Worm (Caenorhabditis elegans) whole organism, L1 larva: Measurements from ENCODE around the gene Y25C1A.6.

Experiments used
- C04F5.9 ChIP-seq: sonication (generic microtip); optimal IDR thresholded peaks from 2 replicates; lab custom pipeline; 2016; ENCODE audit warnings: missing genetic modification characterization, missing compliant biosample characterization
- C16A3.4 ChIP-seq: fragments of 150-350 bp; optimal IDR thresholded peaks from 2 replicates; lab custom pipeline; 2014; ENCODE audit warnings: missing biosample characterization, missing genetic modification characterization
- C34B4.2 ChIP-seq: sonication (generic microtip); optimal IDR thresholded peaks from 2 replicates; lab custom pipeline; 2017; ENCODE audit warnings: mild to moderate bottlenecking, missing genetic modification characterization, missing compliant biosample characterization
- Y116A8C.19 ChIP-seq: sonication (generic microtip); optimal IDR thresholded peaks from 2 replicates; lab custom pipeline; 2016; ENCODE audit warnings: missing compliant biosample characterization, missing genetic modification characterization, borderline replicate concordance
- aly-2 ChIP-seq: fragments of 150-350 bp; optimal IDR thresholded peaks from 2 replicates; lab custom pipeline; 2014; ENCODE audit warnings: missing biosample characterization, missing genetic modification characterization
- ceh-82 ChIP-seq, 3 experiments: fragments of 150-350 bp in 1 of 3; sonication (generic microtip) in 2 of 3; optimal IDR thresholded peaks; 2 replicates each; lab custom pipeline; 2014 to 2017; ENCODE audit warnings: missing biosample characterization in 3 of 3, missing genetic modification characterization in 3 of 3
- ceh-88 ChIP-seq: fragments of 200-800 bp; sonication (Bioruptor generic); IDR thresholded peaks from 2 replicates; pipeline ENCODE4 v1.3.6; 2022; ENCODE audit warnings: missing genetic modification characterization, missing compliant biosample characterization
- ces-1 ChIP-seq: fragments of 150-350 bp; optimal IDR thresholded peaks from 2 replicates; lab custom pipeline; 2014; ENCODE audit warnings: missing biosample characterization, missing genetic modification reagents, missing genetic modification characterization
- dsc-1 ChIP-seq: sonication (generic microtip); optimal IDR thresholded peaks from 2 replicates; lab custom pipeline; 2016; ENCODE audit warnings: mild to moderate bottlenecking, missing genetic modification characterization, missing compliant biosample characterization
- efl-1 ChIP-seq, 4 experiments: fragments of 150-350 bp; optimal IDR thresholded peaks in 3 of 4; peaks in 1 of 4; 1 replicate in 1 of 4; 2 replicates in 3 of 4; lab custom pipeline; 2014; ENCODE audit warnings: missing biosample characterization in 2 of 4, missing genetic modification characterization in 2 of 4, missing genetic modification reagents in 2 of 4
- egl-13 ChIP-seq: sonication (generic microtip); optimal IDR thresholded peaks from 2 replicates; lab custom pipeline; 2016; ENCODE audit warnings: missing genotype, missing genetic modification reagents, missing genetic modification characterization, missing compliant biosample characterization
- egl-27 ChIP-seq, 2 experiments: fragments of 150-350 bp in 1 of 2; sonication (generic microtip); optimal IDR thresholded peaks; 3 replicates each; lab custom pipeline; 2017 to 2018; ENCODE audit warnings: missing biosample characterization in 2 of 2, missing genetic modification characterization in 2 of 2, missing genetic modification reagents in 2 of 2
- elt-2 ChIP-seq: sonication (generic microtip); optimal IDR thresholded peaks from 2 replicates; lab custom pipeline; 2016; ENCODE audit warnings: missing genetic modification characterization, mild to moderate bottlenecking, inconsistent platforms, missing compliant biosample characterization, missing genetic modification reagents
- elt-3 ChIP-seq, 6 experiments: fragments of 150-350 bp in 1 of 6; sonication (generic microtip); optimal IDR thresholded peaks; 2 replicates each; lab custom pipeline; 2017 to 2018; ENCODE audit warnings: missing biosample characterization in 6 of 6, missing genetic modification characterization in 6 of 6, inconsistent platforms in 1 of 6
- fkh-10 ChIP-seq: sonication (generic microtip); optimal IDR thresholded peaks from 2 replicates; lab custom pipeline; 2017; ENCODE audit warnings: missing biosample characterization, missing genetic modification reagents, missing genetic modification characterization
- fkh-4 ChIP-seq: sonication (generic microtip); optimal IDR thresholded peaks from 2 replicates; lab custom pipeline; 2016; ENCODE audit warnings: missing compliant biosample characterization, missing genetic modification characterization, borderline replicate concordance
- fkh-8 ChIP-seq: sonication (generic microtip); optimal IDR thresholded peaks from 2 replicates; lab custom pipeline; 2016; ENCODE audit warnings: mild to moderate bottlenecking, missing genetic modification characterization, missing compliant biosample characterization
- fos-1 ChIP-seq: fragments of 150-350 bp; optimal IDR thresholded peaks from 2 replicates; lab custom pipeline; 2014; ENCODE audit warnings: missing biosample characterization, missing genetic modification characterization
- hlh-17 ChIP-seq: fragments of 200-800 bp; sonication (Bioruptor generic); optimal IDR thresholded peaks from 2 replicates; lab custom pipeline; 2018; ENCODE audit warnings: missing genetic modification characterization, mild to moderate bottlenecking, missing compliant biosample characterization, moderate library complexity, borderline replicate concordance
- hpl-2 ChIP-seq: fragments of 150-350 bp; optimal IDR thresholded peaks from 2 replicates; lab custom pipeline; 2014; ENCODE audit warnings: missing biosample characterization, missing genetic modification reagents, missing genetic modification characterization
- irx-1 ChIP-seq: sonication (generic microtip); optimal IDR thresholded peaks from 2 replicates; lab custom pipeline; 2016; ENCODE audit warnings: missing genetic modification characterization, missing compliant biosample characterization
- isw-1 ChIP-seq: fragments of 200-800 bp; sonication (Bioruptor generic); IDR thresholded peaks from 2 replicates; pipeline ENCODE4 v1.3.6; 2022; ENCODE audit warnings: missing genetic modification characterization, missing compliant biosample characterization
- jun-1 ChIP-seq: fragments of 150-350 bp; optimal IDR thresholded peaks from 2 replicates; lab custom pipeline; 2014; ENCODE audit warnings: missing biosample characterization, missing genetic modification reagents, missing genetic modification characterization
- lin-13 ChIP-seq: fragments of 150-350 bp; optimal IDR thresholded peaks from 2 replicates; lab custom pipeline; 2014; ENCODE audit warnings: missing biosample characterization, missing genetic modification reagents, missing genetic modification characterization
- lin-14 ChIP-seq: fragments of 200-800 bp; sonication (Bioruptor generic); optimal IDR thresholded peaks from 2 replicates; lab custom pipeline; 2018; ENCODE audit warnings: mild to moderate bottlenecking, missing genetic modification characterization, moderate library complexity, missing compliant biosample characterization
- lin-15B ChIP-seq: fragments of 150-350 bp; sonication (generic microtip); optimal IDR thresholded peaks from 3 replicates; lab custom pipeline; 2014; ENCODE audit warnings: missing biosample characterization, missing genetic modification characterization
- lin-35 ChIP-seq, 2 experiments: fragments of 150-350 bp; optimal IDR thresholded peaks; 2 replicates each; lab custom pipeline; 2014; ENCODE audit warnings: missing biosample characterization in 2 of 2, missing genetic modification characterization in 2 of 2, missing genetic modification reagents in 2 of 2
- mdl-1 ChIP-seq, 2 experiments: fragments of 150-350 bp; optimal IDR thresholded peaks; 2 replicates each; lab custom pipeline; 2014 to 2017; ENCODE audit warnings: missing biosample characterization in 2 of 2, missing genetic modification characterization in 2 of 2, inconsistent platforms in 1 of 2
- mef-2 ChIP-seq: fragments of 150-350 bp; optimal IDR thresholded peaks from 2 replicates; lab custom pipeline; 2014; ENCODE audit warnings: missing biosample characterization, missing genetic modification characterization
- mep-1 ChIP-seq: fragments of 150-350 bp; optimal IDR thresholded peaks from 2 replicates; lab custom pipeline; 2014; ENCODE audit warnings: missing biosample characterization, missing genetic modification characterization
- nhr-11 ChIP-seq: fragments of 150-350 bp; optimal IDR thresholded peaks from 2 replicates; lab custom pipeline; 2014; ENCODE audit warnings: missing biosample characterization, missing genetic modification characterization
- nhr-12 ChIP-seq: sonication (generic microtip); optimal IDR thresholded peaks from 2 replicates; lab custom pipeline; 2017; ENCODE audit warnings: missing biosample characterization, missing genetic modification characterization
- nhr-19 ChIP-seq: fragments of 200-800 bp; sonication (Bioruptor generic); conservative IDR thresholded peaks from 2 replicates; pipeline ENCODE4 v1.3.6; 2022; ENCODE audit warnings: missing genetic modification characterization, missing compliant biosample characterization
- nhr-20 ChIP-seq: sonication (generic microtip); optimal IDR thresholded peaks from 2 replicates; lab custom pipeline; 2016; ENCODE audit warnings: mild to moderate bottlenecking, missing genetic modification characterization, missing compliant biosample characterization
- nhr-237 ChIP-seq: fragments of 150-350 bp; optimal IDR thresholded peaks from 2 replicates; lab custom pipeline; 2014; ENCODE audit warnings: missing biosample characterization, missing genetic modification characterization
- nhr-28 ChIP-seq: fragments of 150-350 bp; optimal IDR thresholded peaks from 2 replicates; lab custom pipeline; 2014; ENCODE audit warnings: missing biosample characterization, missing genetic modification characterization
- nhr-47 ChIP-seq: sonication (generic microtip); optimal IDR thresholded peaks from 2 replicates; lab custom pipeline; 2016; ENCODE audit warnings: mild to moderate bottlenecking, missing genetic modification characterization, moderate library complexity, missing compliant biosample characterization
- nhr-76 ChIP-seq: sonication (generic microtip); optimal IDR thresholded peaks from 2 replicates; lab custom pipeline; 2017; ENCODE audit warnings: missing biosample characterization, missing genetic modification characterization
- nhr-77 ChIP-seq: fragments of 150-350 bp; optimal IDR thresholded peaks from 2 replicates; lab custom pipeline; 2014; ENCODE audit warnings: missing biosample characterization, missing genetic modification characterization
- nhr-84 ChIP-seq: sonication (generic microtip); optimal IDR thresholded peaks from 2 replicates; lab custom pipeline; 2017; ENCODE audit warnings: missing biosample characterization, missing genetic modification characterization
- nhr-85 ChIP-seq: sonication (generic microtip); peaks from one replicate; lab custom pipeline; 2016; ENCODE audit warnings: missing genetic modification characterization, inconsistent platforms, missing compliant biosample characterization
- rnt-1 ChIP-seq: sonication (generic microtip); optimal IDR thresholded peaks from 2 replicates; lab custom pipeline; 2016; ENCODE audit warnings: mild to moderate bottlenecking, missing genetic modification characterization, moderate library complexity, missing compliant biosample characterization
- skn-1 ChIP-seq: fragments of 150-350 bp; optimal IDR thresholded peaks from 2 replicates; lab custom pipeline; 2014; ENCODE audit warnings: missing biosample characterization, missing genetic modification characterization
- snu-23 ChIP-seq: sonication (generic microtip); optimal IDR thresholded peaks from 2 replicates; lab custom pipeline; 2016; ENCODE audit warnings: missing genetic modification characterization, missing compliant biosample characterization
- sox-4 ChIP-seq: sonication (generic microtip); optimal IDR thresholded peaks from 2 replicates; lab custom pipeline; 2016; ENCODE audit warnings: missing genetic modification characterization, missing compliant biosample characterization
- sptf-1 ChIP-seq: fragments of 150-350 bp; optimal IDR thresholded peaks from 2 replicates; lab custom pipeline; 2014; ENCODE audit warnings: missing biosample characterization, missing genetic modification characterization
- sup-37 ChIP-seq: fragments of 200-800 bp; sonication (Bioruptor generic); optimal IDR thresholded peaks from 2 replicates; lab custom pipeline; 2018; ENCODE audit warnings: mild to moderate bottlenecking, missing genetic modification characterization, missing compliant biosample characterization
- tbx-2 ChIP-seq: sonication (generic microtip); optimal IDR thresholded peaks from 2 replicates; lab custom pipeline; 2016; ENCODE audit warnings: missing genetic modification characterization, missing compliant biosample characterization
- unc-30 ChIP-seq: sonication (generic microtip); optimal IDR thresholded peaks from 2 replicates; lab custom pipeline; 2017; ENCODE audit warnings: missing biosample characterization, missing genetic modification characterization
- unc-98 ChIP-seq: fragments of 200-800 bp; sonication (Bioruptor generic); IDR thresholded peaks from 2 replicates; pipeline ENCODE4 v1.3.6; 2022; ENCODE audit warnings: missing genetic modification characterization, missing compliant biosample characterization
- vab-15 ChIP-seq: sonication (generic microtip); optimal IDR thresholded peaks from 2 replicates; lab custom pipeline; 2017; ENCODE audit warnings: missing genotype, mild to moderate bottlenecking, missing genetic modification characterization, missing compliant biosample characterization
- xbp-1 ChIP-seq: sonication (generic microtip); optimal IDR thresholded peaks from 2 replicates; lab custom pipeline; 2016; ENCODE audit warnings: missing genetic modification characterization, missing compliant biosample characterization

Y25C1A.6 gene

DNA sequence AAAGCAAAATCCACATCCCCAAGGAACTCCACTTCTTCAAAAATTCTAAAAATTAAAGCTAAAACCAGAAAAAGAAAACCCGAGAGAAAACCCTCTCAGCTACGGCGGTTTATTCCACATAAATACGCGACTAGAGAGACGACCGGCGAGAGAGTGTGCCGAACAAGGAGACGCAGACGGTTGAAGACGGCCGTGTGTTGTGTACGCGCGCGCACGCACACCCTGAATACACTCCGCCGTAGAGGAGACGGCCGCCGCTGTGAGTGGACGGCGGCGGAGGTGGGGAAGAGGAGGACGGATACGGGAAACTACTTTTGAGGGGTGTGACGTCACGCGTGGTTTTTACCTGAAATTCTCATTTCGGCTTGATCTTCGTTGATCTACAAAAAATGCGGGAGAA is 6.3 kb upstream of the Y25C1A.6 start (continued):
- TF ChIP-seq unc-30 (tag; lab: Kevin White, UChicago) (no peak), fos-1 (tag; lab: Kevin White, UChicago) (no peak), nhr-85 (tag; lab: Kevin White, UChicago) (no peak), C34B4.2 (tag; lab: Kevin White, UChicago) (no peak), nhr-84 (tag; lab: Kevin White, UChicago) (no peak), Y116A8C.19 (no peak), fkh-4 (no peak), hpl-2 (GFP tag; lab: Kevin White, UChicago) (no peak), mep-1 (tag; lab: Kevin White, UChicago) (no peak), nhr-12 (tag; lab: Kevin White, UChicago) (no peak), elt-2 (no peak), egl-27 (tag; optimal IDR thresholded peaks at IDR 0.05; lab: Kevin White, UChicago) (no peak), efl-1 (optimal IDR thresholded peaks at IDR 0.05; lab: Kevin White, UChicago) (peak; percentile 15 to 17), efl-1 (GFP tag; optimal IDR thresholded peaks at IDR 0.05 in 1 of 2; lab: Kevin White, UChicago) (peak in 1 of 2 experiments; percentile 82), nhr-19 (GFP tag; lab: Robert Waterston, UW) (no peak), aly-2 (tag; lab: Kevin White, UChicago) (no peak), nhr-28 (tag; lab: Kevin White, UChicago) (no peak), C16A3.4 (tag; lab: Kevin White, UChicago) (no peak), dsc-1 (tag; lab: Kevin White, UChicago) (peak; percentile 12), hlh-17 (GFP tag; lab: Kevin White, UChicago) (no peak), fkh-10 (no peak), lin-35 (GFP tag; optimal IDR thresholded peaks at IDR 0.05; lab: Kevin White, UChicago) (peak in 1 of 2 experiments; percentile 17), tbx-2 (tag; lab: Kevin White, UChicago) (peak; percentile 38), lin-13 (no peak), nhr-76 (tag; lab: Kevin White, UChicago) (no peak), elt-3 (tag; optimal IDR thresholded peaks at IDR 0.05; lab: Kevin White, UChicago) (no peak), lin-14 (GFP tag; lab: Kevin White, UChicago) (peak; percentile 67), lin-15B (tag; lab: Kevin White, UChicago) (no peak), rnt-1 (tag; lab: Kevin White, UChicago) (peak; percentile 35), isw-1 (GFP tag; lab: Robert Waterston, UW) (no peak), sox-4 (tag; lab: Kevin White, UChicago) (no peak), jun-1 (tag; lab: Kevin White, UChicago) (no peak), sptf-1 (no peak), irx-1 (no peak), mdl-1 (tag; optimal IDR thresholded peaks at IDR 0.05; lab: Kevin White, UChicago) (no peak), mef-2 (tag; lab: Kevin White, UChicago) (no peak), ceh-88 (GFP tag; lab: Robert Waterston, UW) (no peak), C04F5.9 (tag; lab: Kevin White, UChicago) (peak; percentile 11), ceh-82 (tag; optimal IDR thresholded peaks at IDR 0.05; lab: Kevin White, UChicago) (peak in 1 of 3 experiments; percentile 28)

DNA sequence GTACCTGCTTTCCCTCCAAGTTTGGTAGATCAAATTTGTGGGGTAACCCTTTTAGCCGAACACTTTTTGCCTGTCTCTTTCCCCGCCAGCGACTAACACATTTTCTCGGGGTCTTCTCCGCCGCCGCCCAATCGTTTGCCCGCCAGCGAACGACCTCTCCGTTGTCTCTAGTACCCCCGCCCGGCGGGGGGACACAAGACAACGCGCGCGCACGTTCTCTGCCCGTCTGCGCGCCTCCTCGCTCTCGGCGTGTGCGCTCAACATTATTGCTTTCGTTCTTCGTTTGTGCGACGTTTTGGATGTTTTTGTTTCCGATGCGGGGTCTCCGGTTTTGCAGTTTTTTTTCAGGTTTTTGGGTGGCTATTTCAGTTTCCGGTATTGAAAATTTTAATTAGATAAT is 5.4 kb upstream of the Y25C1A.6 start:
- TF ChIP-seq nhr-85 (tag; lab: Kevin White, UChicago): no peak
- TF ChIP-seq aly-2 (tag; lab: Kevin White, UChicago): no peak
- peak; percentile 24 for TF ChIP-seq rnt-1 (tag; lab: Kevin White, UChicago)
- TF ChIP-seq dsc-1 (tag; lab: Kevin White, UChicago): peak; percentile 9
- TF ChIP-seq ces-1 (GFP tag; lab: Kevin White, UChicago): no peak
- no peak for TF ChIP-seq C16A3.4 (tag; lab: Kevin White, UChicago)
- TF ChIP-seq nhr-11: no peak
- TF ChIP-seq nhr-20 (tag; lab: Kevin White, UChicago): no peak
- TF ChIP-seq mep-1 (tag; lab: Kevin White, UChicago): peak; percentile 33
- no peak for TF ChIP-seq sup-37 (GFP tag; lab: Kevin White, UChicago)
- no peak for TF ChIP-seq Y116A8C.19
- TF ChIP-seq nhr-47: peak; percentile 27
- peak; percentile 20 for TF ChIP-seq snu-23
- no peak for TF ChIP-seq lin-13
- no peak for TF ChIP-seq vab-15 (tag; lab: Kevin White, UChicago)
- TF ChIP-seq fkh-8 (tag; lab: Kevin White, UChicago): no peak
- no peak for TF ChIP-seq unc-98 (GFP tag; lab: Robert Waterston, UW)
- TF ChIP-seq skn-1: peak; percentile 17
- peak; percentile 20 to 22 for TF ChIP-seq lin-35 (GFP tag; optimal IDR thresholded peaks at IDR 0.05; lab: Kevin White, UChicago)
- TF ChIP-seq nhr-237: no peak
- TF ChIP-seq xbp-1: no peak
- no peak for TF ChIP-seq elt-2
- TF ChIP-seq sox-4 (tag; lab: Kevin White, UChicago): no peak
- TF ChIP-seq nhr-77 (tag; lab: Kevin White, UChicago): no peak
- peak; percentile 73 for TF ChIP-seq lin-14 (GFP tag; lab: Kevin White, UChicago)
- TF ChIP-seq egl-13 (tag; lab: Kevin White, UChicago): no peak
